Fruit fly (Drosophila melanogaster): ENCODE data around the gene CG34345.
A peak's percentile ranks its signal among the peaks of the same experiment; 100 is the strongest.

The CG34345 gene

dm6 chr2L:6647103-6647711 is 24.3 kb downstream of the CG34345 start (continued):
- TF ChIP-seq Dip2 (GFP tag; IDR thresholded peaks at IDR 0.05) (peak; percentile 55; the same call in 1 of the 2 replicates), lab (GFP tag; optimal IDR thresholded peaks at IDR 0.05) (peak; percentile 99), CG12104 (GFP tag; optimal IDR thresholded peaks at IDR 0.05) (peak; percentile 96), B-H1 (GFP tag; IDR thresholded peaks at IDR 0.05) (peak; percentile 97), CG13775 (GFP tag; optimal IDR thresholded peaks at IDR 0.05) (peak; percentile 96), MBD-R2 (GFP tag; IDR thresholded peaks at IDR 0.05) (peak; percentile 89), nmo (GFP tag; optimal IDR thresholded peaks at IDR 0.05) (peak; percentile 98), gce (GFP tag; IDR thresholded peaks at IDR 0.05) (peak; percentile 97), pfk (GFP tag; optimal IDR thresholded peaks at IDR 0.05) (peak; percentile 52), lov (optimal IDR thresholded peaks at IDR 0.05) (no peak), lov (GFP tag; IDR thresholded peaks at IDR 0.05) (peak; percentile 95), CG9727 (GFP tag; optimal IDR thresholded peaks at IDR 0.05) (peak; percentile 98), CG13424 (tag; optimal IDR thresholded peaks at IDR 0.05) (peak; percentile 98), CG18262 (tag; optimal IDR thresholded peaks at IDR 0.05) (peak; percentile 99), Side (GFP tag; optimal IDR thresholded peaks at IDR 0.05) (peak; percentile 98), emc (GFP tag; optimal IDR thresholded peaks at IDR 0.05) (peak; percentile 95), CG12219 (GFP tag; optimal IDR thresholded peaks at IDR 0.05) (peak; percentile 99), Sox100B (GFP tag; optimal IDR thresholded peaks at IDR 0.05) (peak; percentile 98), maf-S (GFP tag; optimal IDR thresholded peaks at IDR 0.05) (peak; percentile 98), cas (GFP tag; IDR thresholded peaks at IDR 0.05) (peak; percentile 88), gro (GFP tag; optimal IDR thresholded peaks at IDR 0.05) (peak; percentile 98), mld (GFP tag; IDR thresholded peaks at IDR 0.05; ENCODE audit: partially characterized antibody) (no peak), sim (GFP tag; IDR thresholded peaks at IDR 0.05) (peak; percentile 97), unpg (GFP tag; optimal IDR thresholded peaks at IDR 0.05) (peak; percentile 99), D19B (GFP tag; optimal IDR thresholded peaks at IDR 0.05) (peak; percentile 90), CG14710 (tag; optimal IDR thresholded peaks at IDR 0.05) (peak; percentile 97), HLHmδ (GFP tag; optimal IDR thresholded peaks at IDR 0.05) (no peak), NfI (GFP tag; optimal IDR thresholded peaks at IDR 0.05) (peak; percentile 98), CG7928 (GFP tag; optimal IDR thresholded peaks at IDR 0.05) (peak; percentile 76), Dp (GFP tag; optimal IDR thresholded peaks at IDR 0.05) (peak; percentile 35), CG6813 (GFP tag; optimal IDR thresholded peaks at IDR 0.05) (peak; percentile 98), CG4282 (GFP tag; optimal IDR thresholded peaks at IDR 0.05) (peak; percentile 98), insv (GFP tag; optimal IDR thresholded peaks at IDR 0.05) (peak; percentile 66 to 78), zf30C (GFP tag; optimal IDR thresholded peaks at IDR 0.05) (no peak), trem (tag; optimal IDR thresholded peaks at IDR 0.05) (peak; percentile 96), Mes4 (GFP tag; optimal IDR thresholded peaks at IDR 0.05) (peak; percentile 99), ssp (GFP tag; IDR thresholded peaks at IDR 0.05) (peak; percentile 87), CG6272 (GFP tag; IDR thresholded peaks at IDR 0.05) (peak; percentile 93), CG4820 (GFP tag; optimal IDR thresholded peaks at IDR 0.05) (peak; percentile 97), Lpt (GFP tag; optimal IDR thresholded peaks at IDR 0.05) (no peak), CG9437 (GFP tag; optimal IDR thresholded peaks at IDR 0.05) (peak; percentile 95), H2.0 (GFP tag; IDR thresholded peaks at IDR 0.05) (peak; percentile 97), Med (GFP tag) (peak; percentile 100), CG11247 (GFP tag; IDR thresholded peaks at IDR 0.05) (peak; percentile 92), E2f2 (GFP tag; IDR thresholded peaks at IDR 0.05) (peak; percentile 87), odd (GFP tag; optimal IDR thresholded peaks at IDR 0.05) (peak; percentile 99), Usf (GFP tag; optimal IDR thresholded peaks at IDR 0.05) (peak; percentile 88), CG12071 (GFP tag; optimal IDR thresholded peaks at IDR 0.05) (peak; percentile 98), CG18599 (GFP tag; optimal IDR thresholded peaks at IDR 0.05) (peak; percentile 98), CG6791 (GFP tag; IDR thresholded peaks at IDR 0.05; ENCODE audit: partially characterized antibody) (peak; percentile 59; the same call in 1 of the 3 replicates)

All from whole organism, embryonic.